Worm (Caenorhabditis elegans) whole organism, midembryonic: ENCODE data around the gene srx-90.

ENCODE experiments used
- T22C8.4 ChIP-seq: fragments of 200-800 bp; sonication (Bioruptor generic); IDR thresholded peaks from 2 replicates; pipeline ENCODE4 v1.3.6; 2022; ENCODE audit warnings: missing genetic modification characterization, missing compliant biosample characterization
- cog-1 ChIP-seq: sonication (generic microtip); optimal IDR thresholded peaks from 2 replicates; lab custom pipeline; 2016; ENCODE audit warnings: missing genetic modification characterization, missing compliant biosample characterization
- flt-1 ChIP-seq: fragments of 200-800 bp; sonication (Bioruptor generic); IDR thresholded peaks from 2 replicates; pipeline ENCODE4 v1.3.6; 2022; ENCODE audit warnings: missing genetic modification characterization, missing compliant biosample characterization
- klf-2 ChIP-seq: fragments of 200-800 bp; sonication (Bioruptor generic); conservative IDR thresholded peaks from 2 replicates; pipeline ENCODE4 v1.3.6; 2022; ENCODE audit warnings: missing genetic modification reagents, missing genetic modification characterization, missing compliant biosample characterization
- med-1 ChIP-seq: sonication (generic microtip); optimal IDR thresholded peaks from 2 replicates; lab custom pipeline; 2017; ENCODE audit warnings: missing genetic modification characterization, mild to moderate bottlenecking, missing compliant biosample characterization, antibody characterized with exemption, missing genetic modification reagents; ENCODE audit not compliant: insufficient read depth
- ref-1 ChIP-seq: fragments of 200-800 bp; sonication (Bioruptor generic); conservative IDR thresholded peaks from 2 replicates; pipeline ENCODE4 v1.3.6; 2022; ENCODE audit warnings: missing genetic modification reagents, missing genetic modification characterization, missing compliant biosample characterization
- tab-1 ChIP-seq: fragments of 200-800 bp; sonication (Bioruptor generic); IDR thresholded peaks from 2 replicates; pipeline ENCODE4 v1.3.6; 2022; ENCODE audit warnings: missing genetic modification characterization, missing compliant biosample characterization
- ztf-23 ChIP-seq: fragments of 200-800 bp; sonication (Bioruptor generic); IDR thresholded peaks from 2 replicates; pipeline ENCODE4 v1.3.6; 2022; ENCODE audit warnings: missing genetic modification reagents, missing genetic modification characterization, missing compliant biosample characterization
- ztf-29 ChIP-seq: fragments of 200-800 bp; sonication (Bioruptor generic); IDR thresholded peaks from 2 replicates; pipeline ENCODE4 v1.3.6; 2022; ENCODE audit warnings: missing genetic modification reagents, missing genetic modification characterization, missing compliant biosample characterization

Gene srx-90

ce11 chrV:11580826-11581225 lies at the start of gene srx-90:
TSS of gene srx-90 (plus strand) at chrV:11581126.
- TF ChIP-seq ref-1 (no peak), ztf-29 (GFP tag; lab: Robert Waterston, UW) (no peak), flt-1 (no peak), klf-2 (GFP tag; lab: Robert Waterston, UW) (no peak), cog-1 (tag; lab: Kevin White, UChicago) (no peak), tab-1 (no peak), ztf-23 (GFP tag; lab: Robert Waterston, UW) (no peak), T22C8.4 (GFP tag; lab: Robert Waterston, UW) (no peak), med-1 (GFP tag; lab: Kevin White, UChicago) (no peak)

- TF ChIP-seq med-1 (GFP tag; lab: Kevin White, UChicago), result no peak
- no peak for TF ChIP-seq T22C8.4 (GFP tag; lab: Robert Waterston, UW)
- no peak for TF ChIP-seq ref-1
- no peak for TF ChIP-seq klf-2 (GFP tag; lab: Robert Waterston, UW)
- no peak for TF ChIP-seq ztf-23 (GFP tag; lab: Robert Waterston, UW)
- TF ChIP-seq tab-1, result no peak
- no peak for TF ChIP-seq flt-1
- no peak for TF ChIP-seq ztf-29 (GFP tag; lab: Robert Waterston, UW)
- no peak for TF ChIP-seq cog-1 (tag; lab: Kevin White, UChicago)
These were observed 48.9 kb upstream of the srx-90 start for ce11 chrV:11531831-11532534.

- no peak for TF ChIP-seq flt-1
- TF ChIP-seq T22C8.4 (GFP tag; lab: Robert Waterston, UW), result no peak
- TF ChIP-seq ztf-23 (GFP tag; lab: Robert Waterston, UW), result no peak
- no peak for TF ChIP-seq med-1 (GFP tag; lab: Kevin White, UChicago)
- no peak for TF ChIP-seq klf-2 (GFP tag; lab: Robert Waterston, UW)
- TF ChIP-seq tab-1, result no peak
- TF ChIP-seq ref-1, result no peak
- TF ChIP-seq ztf-29 (GFP tag; lab: Robert Waterston, UW), result no peak
- no peak for TF ChIP-seq cog-1 (tag; lab: Kevin White, UChicago)
These were observed 48.4 kb upstream of the srx-90 start for ce11 chrV:11532535-11532853.

- TF ChIP-seq T22C8.4 (GFP tag; lab: Robert Waterston, UW), result peak; percentile 11; the same call in 1 of the 2 replicates
- 0 out of 2 replicates have a peak, but pooled peaks have one; percentile 46 for TF ChIP-seq ztf-23 (GFP tag; lab: Robert Waterston, UW)
- TF ChIP-seq ref-1, result no peak
These were observed 48.0 kb upstream of the srx-90 start for ce11 chrV:11532964-11533363.

- TF ChIP-seq ref-1 (no peak), cog-1 (tag; lab: Kevin White, UChicago) (no peak), ztf-23 (GFP tag; lab: Robert Waterston, UW) (no peak), T22C8.4 (GFP tag; lab: Robert Waterston, UW) (no peak), med-1 (GFP tag; lab: Kevin White, UChicago) (no peak), tab-1 (no peak), ztf-29 (GFP tag; lab: Robert Waterston, UW) (no peak), klf-2 (GFP tag; lab: Robert Waterston, UW) (no peak), flt-1 (no peak)
These were observed 47.5 kb upstream of the srx-90 start for ce11 chrV:11533365-11533949.

- TF ChIP-seq tab-1 (no peak), cog-1 (tag; lab: Kevin White, UChicago) (no peak), T22C8.4 (GFP tag; lab: Robert Waterston, UW) (no peak), flt-1 (no peak), med-1 (GFP tag; lab: Kevin White, UChicago) (no peak), klf-2 (GFP tag; lab: Robert Waterston, UW) (no peak), ref-1 (no peak), ztf-23 (GFP tag; lab: Robert Waterston, UW) (no peak), ztf-29 (GFP tag; lab: Robert Waterston, UW) (no peak)
These were observed 46.3 kb upstream of the srx-90 start for ce11 chrV:11534495-11535189.

ce11 chrV:11535504-11536062 lies 45.3 kb upstream of the srx-90 start:
- TF ChIP-seq med-1 (GFP tag; lab: Kevin White, UChicago), result no peak
- no peak for TF ChIP-seq T22C8.4 (GFP tag; lab: Robert Waterston, UW)
- TF ChIP-seq flt-1, result no peak
- no peak for TF ChIP-seq klf-2 (GFP tag; lab: Robert Waterston, UW)
- TF ChIP-seq tab-1, result no peak
- no peak for TF ChIP-seq ztf-23 (GFP tag; lab: Robert Waterston, UW)
- TF ChIP-seq ztf-29 (GFP tag; lab: Robert Waterston, UW), result no peak
- no peak for TF ChIP-seq cog-1 (tag; lab: Kevin White, UChicago)
- TF ChIP-seq ref-1, result no peak

ce11 chrV:11536667-11537066 lies 44.3 kb upstream of the srx-90 start:
- TF ChIP-seq ztf-23 (GFP tag; lab: Robert Waterston, UW), result no peak

- TF ChIP-seq med-1 (GFP tag; lab: Kevin White, UChicago), result no peak
- no peak for TF ChIP-seq flt-1
- no peak for TF ChIP-seq ztf-23 (GFP tag; lab: Robert Waterston, UW)
- no peak for TF ChIP-seq klf-2 (GFP tag; lab: Robert Waterston, UW)
- TF ChIP-seq T22C8.4 (GFP tag; lab: Robert Waterston, UW), result no peak
- TF ChIP-seq ref-1, result no peak
- no peak for TF ChIP-seq cog-1 (tag; lab: Kevin White, UChicago)
- TF ChIP-seq tab-1, result no peak
- no peak for TF ChIP-seq ztf-29 (GFP tag; lab: Robert Waterston, UW)
These were observed 41.4 kb upstream of the srx-90 start for ce11 chrV:11539502-11539901.
